Worm (Caenorhabditis elegans) whole organism, L1 larva: ENCODE data around the gene F55B11.6.

Experiments
- C04F5.9 ChIP-seq: sonication (generic microtip); optimal IDR thresholded peaks from 2 replicates; lab custom pipeline; 2016; ENCODE audit warnings: missing genetic modification characterization, missing compliant biosample characterization
- ama-1 ChIP-seq: fragments of 150-350 bp; optimal IDR thresholded peaks from 2 replicates; lab custom pipeline; 2014
- blmp-1 ChIP-seq: fragments of 150-350 bp; optimal IDR thresholded peaks from 2 replicates; lab custom pipeline; 2014; ENCODE audit warnings: missing biosample characterization, missing genetic modification characterization
- ceh-63 ChIP-seq: fragments of 200-800 bp; sonication (Bioruptor generic); optimal IDR thresholded peaks from 2 replicates; lab custom pipeline; 2018; ENCODE audit warnings: mild to moderate bottlenecking, missing genetic modification characterization, missing compliant biosample characterization
- ceh-8 ChIP-seq: fragments of 200-800 bp; sonication (Bioruptor generic); optimal IDR thresholded peaks from 2 replicates; lab custom pipeline; 2018; ENCODE audit warnings: mild to moderate bottlenecking, missing genetic modification characterization, moderate library complexity, missing compliant biosample characterization
- ceh-82 ChIP-seq, 3 experiments: fragments of 150-350 bp in 1 of 3; sonication (generic microtip) in 2 of 3; optimal IDR thresholded peaks; 2 replicates each; lab custom pipeline; 2014 to 2017; ENCODE audit warnings: missing biosample characterization in 3 of 3, missing genetic modification characterization in 3 of 3
- ceh-88 ChIP-seq: fragments of 200-800 bp; sonication (Bioruptor generic); IDR thresholded peaks from 2 replicates; pipeline ENCODE4 v1.3.6; 2022; ENCODE audit warnings: missing genetic modification characterization, missing compliant biosample characterization
- ces-1 ChIP-seq: fragments of 150-350 bp; optimal IDR thresholded peaks from 2 replicates; lab custom pipeline; 2014; ENCODE audit warnings: missing biosample characterization, missing genetic modification reagents, missing genetic modification characterization
- dpl-1 ChIP-seq, 3 experiments: fragments of 150-350 bp in 2 of 3; sonication (generic microtip) in 1 of 3; optimal IDR thresholded peaks; 2 replicates each; lab custom pipeline; 2014 to 2017; ENCODE audit warnings: missing biosample characterization in 3 of 3, missing genetic modification characterization in 3 of 3, missing genetic modification reagents in 3 of 3
- dsc-1 ChIP-seq: sonication (generic microtip); optimal IDR thresholded peaks from 2 replicates; lab custom pipeline; 2016; ENCODE audit warnings: mild to moderate bottlenecking, missing genetic modification characterization, missing compliant biosample characterization
- efl-1 ChIP-seq, 4 experiments: fragments of 150-350 bp; optimal IDR thresholded peaks in 3 of 4; peaks in 1 of 4; 1 replicate in 1 of 4; 2 replicates in 3 of 4; lab custom pipeline; 2014; ENCODE audit warnings: missing biosample characterization in 2 of 4, missing genetic modification characterization in 2 of 4, missing genetic modification reagents in 2 of 4
- elt-2 ChIP-seq: sonication (generic microtip); optimal IDR thresholded peaks from 2 replicates; lab custom pipeline; 2016; ENCODE audit warnings: missing genetic modification characterization, mild to moderate bottlenecking, inconsistent platforms, missing compliant biosample characterization, missing genetic modification reagents
- ets-5 ChIP-seq: fragments of 200-800 bp; sonication (Bioruptor generic); IDR thresholded peaks from 2 replicates; pipeline ENCODE4 v1.3.6; 2022; ENCODE audit warnings: missing genetic modification characterization, missing compliant biosample characterization
- fkh-10 ChIP-seq: sonication (generic microtip); optimal IDR thresholded peaks from 2 replicates; lab custom pipeline; 2017; ENCODE audit warnings: missing biosample characterization, missing genetic modification reagents, missing genetic modification characterization
- fkh-4 ChIP-seq: sonication (generic microtip); optimal IDR thresholded peaks from 2 replicates; lab custom pipeline; 2016; ENCODE audit warnings: missing compliant biosample characterization, missing genetic modification characterization, borderline replicate concordance
- fkh-8 ChIP-seq: sonication (generic microtip); optimal IDR thresholded peaks from 2 replicates; lab custom pipeline; 2016; ENCODE audit warnings: mild to moderate bottlenecking, missing genetic modification characterization, missing compliant biosample characterization
- fos-1 ChIP-seq: fragments of 150-350 bp; optimal IDR thresholded peaks from 2 replicates; lab custom pipeline; 2014; ENCODE audit warnings: missing biosample characterization, missing genetic modification characterization
- isw-1 ChIP-seq: fragments of 200-800 bp; sonication (Bioruptor generic); IDR thresholded peaks from 2 replicates; pipeline ENCODE4 v1.3.6; 2022; ENCODE audit warnings: missing genetic modification characterization, missing compliant biosample characterization
- lin-14 ChIP-seq: fragments of 200-800 bp; sonication (Bioruptor generic); optimal IDR thresholded peaks from 2 replicates; lab custom pipeline; 2018; ENCODE audit warnings: mild to moderate bottlenecking, missing genetic modification characterization, moderate library complexity, missing compliant biosample characterization
- lir-3 ChIP-seq: sonication (generic microtip); optimal IDR thresholded peaks from 2 replicates; lab custom pipeline; 2016; ENCODE audit warnings: mild to moderate bottlenecking, missing genetic modification characterization, moderate library complexity, missing compliant biosample characterization; ENCODE audit not compliant: poor library complexity
- mef-2 ChIP-seq: fragments of 150-350 bp; optimal IDR thresholded peaks from 2 replicates; lab custom pipeline; 2014; ENCODE audit warnings: missing biosample characterization, missing genetic modification characterization
- nhr-11 ChIP-seq: fragments of 150-350 bp; optimal IDR thresholded peaks from 2 replicates; lab custom pipeline; 2014; ENCODE audit warnings: missing biosample characterization, missing genetic modification characterization
- nhr-12 ChIP-seq: sonication (generic microtip); optimal IDR thresholded peaks from 2 replicates; lab custom pipeline; 2017; ENCODE audit warnings: missing biosample characterization, missing genetic modification characterization
- nhr-19 ChIP-seq: fragments of 200-800 bp; sonication (Bioruptor generic); conservative IDR thresholded peaks from 2 replicates; pipeline ENCODE4 v1.3.6; 2022; ENCODE audit warnings: missing genetic modification characterization, missing compliant biosample characterization
- nhr-20 ChIP-seq: sonication (generic microtip); optimal IDR thresholded peaks from 2 replicates; lab custom pipeline; 2016; ENCODE audit warnings: mild to moderate bottlenecking, missing genetic modification characterization, missing compliant biosample characterization
- nhr-84 ChIP-seq: sonication (generic microtip); optimal IDR thresholded peaks from 2 replicates; lab custom pipeline; 2017; ENCODE audit warnings: missing biosample characterization, missing genetic modification characterization
- nhr-85 ChIP-seq: sonication (generic microtip); peaks from one replicate; lab custom pipeline; 2016; ENCODE audit warnings: missing genetic modification characterization, inconsistent platforms, missing compliant biosample characterization
- pqm-1 ChIP-seq: sonication (generic microtip); optimal IDR thresholded peaks from 3 replicates; lab custom pipeline; 2017; ENCODE audit warnings: missing biosample characterization, missing genetic modification characterization
- rnt-1 ChIP-seq: sonication (generic microtip); optimal IDR thresholded peaks from 2 replicates; lab custom pipeline; 2016; ENCODE audit warnings: mild to moderate bottlenecking, missing genetic modification characterization, moderate library complexity, missing compliant biosample characterization
- skn-1 ChIP-seq: fragments of 150-350 bp; optimal IDR thresholded peaks from 2 replicates; lab custom pipeline; 2014; ENCODE audit warnings: missing biosample characterization, missing genetic modification characterization
- snpc-4 ChIP-seq: fragments of 150-350 bp; optimal IDR thresholded peaks from 2 replicates; lab custom pipeline; 2014; ENCODE audit warnings: missing biosample characterization, missing genetic modification characterization
- snu-23 ChIP-seq: sonication (generic microtip); optimal IDR thresholded peaks from 2 replicates; lab custom pipeline; 2016; ENCODE audit warnings: missing genetic modification characterization, missing compliant biosample characterization
- sup-37 ChIP-seq: fragments of 200-800 bp; sonication (Bioruptor generic); optimal IDR thresholded peaks from 2 replicates; lab custom pipeline; 2018; ENCODE audit warnings: mild to moderate bottlenecking, missing genetic modification characterization, missing compliant biosample characterization
- swsn-7 ChIP-seq: sonication (generic microtip); optimal IDR thresholded peaks from 2 replicates; lab custom pipeline; 2016; ENCODE audit warnings: missing genetic modification characterization, missing compliant biosample characterization
- unc-62 ChIP-seq: fragments of 150-350 bp; optimal IDR thresholded peaks from 2 replicates; lab custom pipeline; 2014; ENCODE audit warnings: missing biosample characterization, missing genetic modification reagents, missing genetic modification characterization
- unc-98 ChIP-seq: fragments of 200-800 bp; sonication (Bioruptor generic); IDR thresholded peaks from 2 replicates; pipeline ENCODE4 v1.3.6; 2022; ENCODE audit warnings: missing genetic modification characterization, missing compliant biosample characterization
- vab-15 ChIP-seq: sonication (generic microtip); optimal IDR thresholded peaks from 2 replicates; lab custom pipeline; 2017; ENCODE audit warnings: missing genotype, mild to moderate bottlenecking, missing genetic modification characterization, missing compliant biosample characterization
- zag-1 ChIP-seq: fragments of 150-350 bp; optimal IDR thresholded peaks from 2 replicates; lab custom pipeline; 2014; ENCODE audit warnings: missing biosample characterization, missing genetic modification characterization
- zip-4 ChIP-seq: fragments of 200-800 bp; sonication (Bioruptor generic); optimal IDR thresholded peaks from 2 replicates; lab custom pipeline; 2018; ENCODE audit warnings: mild to moderate bottlenecking, missing genetic modification characterization, moderate library complexity, missing compliant biosample characterization
- ztf-11 ChIP-seq, 2 experiments: sonication (generic microtip); optimal IDR thresholded peaks; 2 replicates each; lab custom pipeline; 2016 to 2017; ENCODE audit warnings: missing genetic modification characterization in 2 of 2, missing biosample characterization in 1 of 2, missing compliant biosample characterization in 1 of 2
- ztf-4 ChIP-seq: fragments of 150-350 bp; optimal IDR thresholded peaks from 2 replicates; lab custom pipeline; 2014; ENCODE audit warnings: missing biosample characterization, missing genetic modification characterization

F55B11.6 gene

ce11 chrIV:14444077-14444476 lies 27.0 kb upstream of the F55B11.6 start, which contains the start of gene tra-3:
Gene tra-3 (minus strand): TSS chrIV:14444183.
- no peak for TF ChIP-seq sup-37
- TF ChIP-seq fkh-10: no peak
- no peak for TF ChIP-seq rnt-1 (tag; lab: Kevin White, UChicago)
- TF ChIP-seq nhr-12 (tag; lab: Kevin White, UChicago): no peak
- TF ChIP-seq blmp-1 (tag; lab: Kevin White, UChicago): no peak
- TF ChIP-seq zag-1 (tag; lab: Kevin White, UChicago): no peak
- TF ChIP-seq dsc-1: no peak
- TF ChIP-seq ztf-11 (tag; optimal IDR thresholded peaks at IDR 0.05; lab: Kevin White, UChicago): no peak
- TF ChIP-seq ceh-63 (GFP tag; lab: Kevin White, UChicago): no peak
- TF ChIP-seq fos-1 (tag; lab: Kevin White, UChicago): no peak
- TF ChIP-seq ceh-82 (tag; optimal IDR thresholded peaks at IDR 0.05; lab: Kevin White, UChicago): no peak
- no peak for TF ChIP-seq ztf-4 (tag; lab: Kevin White, UChicago)
- TF ChIP-seq ces-1: no peak
- TF ChIP-seq nhr-11: no peak

- TF ChIP-seq skn-1 (tag; lab: Kevin White, UChicago) (no peak), isw-1 (no peak), ceh-8 (no peak)
Observed at ce11 chrIV:14437391-14437790, 20.4 kb upstream of the F55B11.6 start.

- no peak for TF ChIP-seq ces-1
- no peak for TF ChIP-seq vab-15 (tag; lab: Kevin White, UChicago)
- TF ChIP-seq lir-3: no peak
- no peak for TF ChIP-seq mef-2 (tag; lab: Kevin White, UChicago)
- no peak for TF ChIP-seq nhr-19
- no peak for TF ChIP-seq C04F5.9 (tag; lab: Kevin White, UChicago)
- no peak for TF ChIP-seq fkh-4 (tag; lab: Kevin White, UChicago)
- no peak for TF ChIP-seq pqm-1 (tag; lab: Kevin White, UChicago)
Observed at ce11 chrIV:14435902-14436301, 18.9 kb upstream of the F55B11.6 start.

ce11 chrIV:14430853-14431252 lies 13.8 kb upstream of the F55B11.6 start, which contains the start of gene F55B11.4:
Gene F55B11.4 (minus strand): TSS chrIV:14430920.
- TF ChIP-seq zip-4 (GFP tag; lab: Kevin White, UChicago) (no peak), nhr-20 (tag; lab: Kevin White, UChicago) (no peak), unc-98 (GFP tag; lab: Robert Waterston, UW) (no peak), efl-1 (optimal IDR thresholded peaks at IDR 0.05; lab: Kevin White, UChicago) (no peak), efl-1 (GFP tag; optimal IDR thresholded peaks at IDR 0.05 in 1 of 2; lab: Kevin White, UChicago) (peak in 1 of 2 experiments; percentile 64), nhr-85 (tag; lab: Kevin White, UChicago) (peak; percentile 21), ets-5 (GFP tag; lab: Robert Waterston, UW) (no peak), ceh-88 (GFP tag; lab: Robert Waterston, UW) (no peak), unc-62 (no peak), snu-23 (GFP tag; lab: Kevin White, UChicago) (no peak), dpl-1 (GFP tag; optimal IDR thresholded peaks at IDR 0.05; lab: Kevin White, UChicago) (no peak), swsn-7 (no peak), nhr-84 (no peak), snpc-4 (tag; lab: Kevin White, UChicago) (no peak), ama-1 (no peak), C04F5.9 (tag; lab: Kevin White, UChicago) (no peak), fkh-8 (tag; lab: Kevin White, UChicago) (no peak), elt-2 (peak; percentile 83), lin-14 (no peak), skn-1 (tag; lab: Kevin White, UChicago) (no peak)
